Fruit fly (Drosophila melanogaster) ovary, adult (tissue): Measurements from ENCODE around the gene kra.
A peak's percentile ranks its signal among the peaks of the same experiment; 100 is the strongest.

Experiments
- CG17801 ChIP-seq: fragments of 200-800 bp; optimal IDR thresholded peaks from 2 replicates; lab custom pipeline; 2019; ENCODE audit warnings: missing biosample characterization, mild to moderate bottlenecking, missing genetic modification characterization, moderate library complexity; ENCODE audit not compliant: partially characterized antibody

The kra gene

dm6 chr3R:5622406-5622752 is 21.4 kb upstream of the kra start:
- TF ChIP-seq CG17801: no peak

- TF ChIP-seq CG17801: no peak
Measured at dm6 chr3R:5621714-5622405, 20.9 kb upstream of the kra start.

DNA sequence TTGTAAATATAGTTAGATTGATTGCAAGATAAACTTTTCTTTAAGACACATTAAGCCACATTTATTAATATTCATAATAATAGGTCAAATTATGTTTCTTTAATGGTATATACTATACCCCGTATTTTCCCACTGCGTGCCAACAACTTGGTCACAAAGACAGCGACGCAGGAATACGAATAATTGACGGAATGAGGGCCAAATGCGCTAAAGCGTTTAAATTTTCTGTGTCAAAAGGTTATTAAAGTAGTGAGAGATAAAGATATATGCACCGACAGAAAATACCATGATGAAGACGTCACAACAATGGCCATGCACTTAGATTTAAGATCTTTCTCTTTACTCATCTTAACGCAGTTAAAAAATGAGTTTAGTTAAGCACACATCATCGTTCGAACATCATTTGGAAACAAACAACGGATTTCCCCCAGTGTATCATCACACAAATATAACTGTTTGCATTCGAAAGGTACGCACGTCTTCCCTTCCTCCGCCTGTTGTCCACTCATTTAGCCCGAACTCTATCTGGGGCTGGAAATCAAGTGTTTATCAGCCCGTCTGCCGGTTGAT is 19.5 kb upstream of the kra start:
- TF ChIP-seq CG17801: no peak

DNA sequence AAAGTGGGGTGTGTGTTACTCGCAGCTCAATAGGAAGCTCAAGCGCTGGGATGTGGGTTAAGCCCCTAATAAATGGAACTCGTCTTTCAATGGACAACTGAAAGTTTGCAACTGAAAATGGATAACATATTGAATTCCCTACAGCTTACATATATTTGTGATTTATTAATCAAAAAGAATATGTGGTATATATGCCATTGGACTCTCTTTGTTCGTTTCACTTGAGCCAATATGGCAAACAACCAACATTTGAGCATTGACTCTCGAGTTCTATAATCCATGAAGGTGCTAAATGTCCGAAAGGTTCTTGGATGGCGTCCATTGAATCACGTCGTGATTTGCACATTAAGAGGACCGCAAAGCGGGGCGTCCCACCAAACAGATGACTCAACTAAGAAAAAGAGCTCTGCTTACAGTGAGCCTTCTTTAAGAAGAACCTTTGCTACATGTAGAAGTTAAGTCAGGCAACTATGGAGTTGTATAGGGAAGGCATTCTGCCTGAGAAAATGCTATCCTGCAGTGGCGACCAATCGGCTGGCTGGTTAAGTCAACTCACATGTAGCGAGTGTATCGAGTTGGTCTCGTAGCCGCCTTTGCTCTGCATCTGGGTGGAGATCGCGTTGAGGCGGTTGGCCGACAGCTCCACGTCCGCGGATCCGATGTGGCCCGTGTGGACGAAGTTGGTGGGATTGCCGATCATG is 17.1 kb upstream of the kra start:
- TF ChIP-seq CG17801: no peak

- TF ChIP-seq CG17801: no peak
Measured at dm6 chr3R:5615484-5615883, 14.5 kb upstream of the kra start.

dm6 chr3R:5613114-5613443 is 12.1 kb upstream of the kra start, which contains the start of gene Atu:
Gene Atu (plus strand): TSS chr3R:5613358.
- TF ChIP-seq CG17801: peak; percentile 55

DNA sequence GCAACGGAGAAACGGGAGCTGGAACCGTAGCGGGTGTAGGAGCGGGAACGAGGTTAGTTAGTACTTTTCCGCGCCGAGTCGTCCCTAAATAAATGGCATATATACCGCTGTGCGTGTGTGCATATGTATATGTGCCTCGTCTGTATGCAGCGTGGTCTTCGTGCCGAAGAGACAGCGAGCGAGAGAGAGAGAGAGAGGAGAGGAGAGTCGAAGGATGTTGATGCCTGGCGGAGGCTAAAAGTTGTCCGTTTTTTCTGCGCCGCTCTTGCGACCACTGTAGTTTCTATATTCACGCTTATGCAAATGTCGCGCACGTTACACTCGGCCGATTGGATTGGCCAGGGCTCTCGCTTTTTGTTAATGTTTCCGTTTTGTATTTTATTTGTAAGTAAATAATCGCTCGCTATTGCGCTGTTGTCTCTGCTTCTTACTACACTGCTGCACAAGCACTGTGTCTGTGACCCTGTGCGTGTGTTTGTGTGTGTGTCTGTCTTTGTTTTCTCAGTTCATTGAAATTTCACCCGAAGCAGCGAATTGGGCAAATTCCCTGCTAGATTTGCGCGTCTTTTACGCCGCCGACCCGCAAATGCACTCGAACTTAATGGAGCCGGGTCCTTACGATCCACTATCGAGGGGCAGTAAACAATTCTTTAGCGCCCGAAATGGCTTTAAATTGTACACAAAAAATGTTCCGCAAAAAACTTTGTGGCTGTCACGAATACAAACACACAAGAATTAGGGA is 11.6 kb upstream of the kra start, which contains the start of gene Rga:
Gene Rga (minus strand): TSS at position 741 of the 742 bp plus-strand sequence.
- TF ChIP-seq CG17801: no peak

dm6 chr3R:5611733-5612132 is 10.8 kb upstream of the kra start:
- TF ChIP-seq CG17801: peak; percentile 4

dm6 chr3R:5611167-5611566 is 10.2 kb upstream of the kra start:
- TF ChIP-seq CG17801: no peak

DNA sequence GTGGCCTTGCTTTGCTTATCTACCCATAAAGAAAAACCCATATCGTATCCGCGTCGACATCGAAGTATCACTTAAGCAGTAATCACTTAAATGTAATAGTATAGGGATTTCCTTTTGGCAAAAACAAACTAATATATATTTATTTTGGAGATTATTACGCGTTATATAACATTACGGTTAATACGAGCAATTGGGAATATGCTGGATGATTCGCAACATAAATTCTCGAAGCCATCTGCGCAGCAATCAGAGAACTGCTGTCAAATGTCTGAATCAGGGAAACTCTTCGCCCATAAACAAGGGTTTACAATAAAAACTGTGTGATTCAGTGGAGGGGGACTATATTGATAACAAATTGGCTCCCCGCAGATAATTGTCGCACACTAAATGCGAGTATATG is 9.7 kb upstream of the kra start:
- TF ChIP-seq CG17801: no peak

DNA sequence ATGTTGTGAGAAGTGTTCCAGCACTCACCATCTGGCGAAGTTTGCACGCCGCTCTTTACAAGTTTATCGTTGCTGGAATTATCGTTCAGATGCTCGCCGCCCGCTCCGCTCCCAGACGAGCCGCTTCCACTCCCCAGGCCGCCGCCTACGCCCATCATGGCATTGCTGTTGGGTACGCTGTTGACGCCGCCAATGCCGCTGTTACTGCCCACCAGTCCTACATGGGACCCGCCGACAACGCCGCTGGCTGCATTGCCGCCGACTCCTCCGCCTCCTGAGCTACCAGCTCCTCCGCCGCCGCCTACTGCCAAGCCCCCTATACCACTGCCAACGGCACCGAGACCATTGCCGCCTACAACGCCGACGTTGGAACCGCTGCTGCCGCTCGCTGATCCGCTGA is 7.5 kb upstream of the kra start:
- TF ChIP-seq CG17801: no peak

- TF ChIP-seq CG17801: no peak
Measured at dm6 chr3R:5606477-5606876, 5.5 kb upstream of the kra start, which contains the start of gene asl. Gene asl (minus strand): TSS chr3R:5606543.

- peak; percentile 67 for TF ChIP-seq CG17801
Measured at dm6 chr3R:5600361-5601043, 434 bp downstream of the kra start.

- peak; percentile 46 for TF ChIP-seq CG17801
Measured at dm6 chr3R:5599521-5600360, 1.2 kb downstream of the kra start.

- peak; percentile 40 for TF ChIP-seq CG17801
Measured at dm6 chr3R:5594878-5595277, 6.1 kb downstream of the kra start.
